Worm (Caenorhabditis elegans) whole organism, L4/young adult: ENCODE measurements around the gene nlp-45.

Experiments used
- W03F9.2 ChIP-seq: fragments of 150-350 bp; optimal IDR thresholded peaks from 2 replicates; lab custom pipeline; 2014; ENCODE audit warnings: missing biosample characterization, missing genetic modification characterization
- dao-5 ChIP-seq: sonication (generic microtip); optimal IDR thresholded peaks from 2 replicates; lab custom pipeline; 2016; ENCODE audit warnings: missing genotype, missing genetic modification characterization, moderate library complexity, missing compliant biosample characterization
- him-1 ChIP-seq: sonication (generic microtip); optimal IDR thresholded peaks from 2 replicates; lab custom pipeline; 2016; ENCODE audit warnings: missing genotype, missing genetic modification reagents, missing genetic modification characterization, missing compliant biosample characterization

- TF ChIP-seq him-1 (no peak), W03F9.2 (tag; lab: Kevin White, UChicago) (no peak), dao-5 (tag; lab: Kevin White, UChicago) (no peak)
Observed at ce11 chrX:2335384-2335783, 2.7 kb downstream of the nlp-45 start, which contains the start of gene T01B6.1.
